Fruit fly (Drosophila melanogaster): ENCODE data around the gene CG45095.
"Not testable (repeated sequence)": the region's sequence is repeated elsewhere in the genome, so short reads cannot be mapped to it uniquely, and the experiment has no call there.

CG45095 gene

DNA sequence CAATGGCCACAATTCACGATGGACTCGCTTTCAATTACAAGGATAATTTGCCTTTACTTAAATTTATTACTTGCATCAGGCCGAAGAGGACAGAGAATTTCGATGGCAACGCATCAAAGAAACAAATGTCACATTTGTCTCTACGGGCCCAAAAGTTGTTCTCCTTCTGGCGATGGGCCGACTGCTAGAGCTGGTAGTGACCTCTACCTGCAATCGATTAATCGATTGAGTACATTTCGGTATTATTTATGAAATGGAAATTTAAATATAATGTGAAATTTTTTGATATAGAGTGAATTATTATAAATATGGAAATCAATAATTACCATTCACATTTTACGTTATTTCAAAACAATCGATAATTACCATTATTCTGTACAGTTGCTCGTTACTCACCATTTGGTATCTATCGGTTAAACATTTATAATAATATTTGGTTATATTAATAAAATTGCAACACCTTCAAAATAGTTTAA, 20.4 kb downstream of the CG45095 start, which contains the start of the genes CG31510 and TTLL5 (continued):
- TF ChIP-seq ap (GFP tag; IDR thresholded peaks at IDR 0.05): no peak
- TF ChIP-seq CG11093 (GFP tag; IDR thresholded peaks at IDR 0.05): no peak
- TF ChIP-seq Doc3 (GFP tag; IDR thresholded peaks at IDR 0.05; ENCODE audit: partially characterized antibody): peak; percentile 70
- no peak for TF ChIP-seq cas (GFP tag; IDR thresholded peaks at IDR 0.05)
- TF ChIP-seq schlank (tag; optimal IDR thresholded peaks at IDR 0.05): no peak
- TF ChIP-seq gsb-n (tag; optimal IDR thresholded peaks at IDR 0.05): no peak
- TF ChIP-seq CG6254 (GFP tag; optimal IDR thresholded peaks at IDR 0.05): no peak
- no peak for TF ChIP-seq Sin3A (optimal IDR thresholded peaks at IDR 0.05)
- peak; percentile 13 for TF ChIP-seq gcm (GFP tag; optimal IDR thresholded peaks at IDR 0.05)
- TF ChIP-seq fd96Cb (tag; optimal IDR thresholded peaks at IDR 0.05): no peak
- TF ChIP-seq hbn (GFP tag; IDR thresholded peaks at IDR 0.05; ENCODE audit: partially characterized antibody): peak; percentile 17
- no peak for TF ChIP-seq CG11504 (tag; optimal IDR thresholded peaks at IDR 0.05)
- TF ChIP-seq trh (GFP tag; optimal IDR thresholded peaks at IDR 0.05): no peak
- TF ChIP-seq Scr (GFP tag; IDR thresholded peaks at IDR 0.05; ENCODE audit: partially characterized antibody): no peak; the same call in 1 of the 2 replicates

- peak; percentile 88 for TF ChIP-seq vvl (GFP tag; IDR thresholded peaks at IDR 0.05)
- TF ChIP-seq nmo (GFP tag; optimal IDR thresholded peaks at IDR 0.05): peak; percentile 55
- TF ChIP-seq CG10321 (GFP tag; IDR thresholded peaks at IDR 0.05): peak; percentile 63
- TF ChIP-seq Vsx1 (GFP tag; optimal IDR thresholded peaks at IDR 0.05): peak; percentile 43
- TF ChIP-seq CG33213 (GFP tag; optimal IDR thresholded peaks at IDR 0.05): peak; percentile 29
- peak; percentile 43 for TF ChIP-seq CG14710 (tag; optimal IDR thresholded peaks at IDR 0.05)
- peak; percentile 65; the same call in 2 of the 3 replicates for TF ChIP-seq CG14050 (GFP tag; IDR thresholded peaks at IDR 0.05)
- TF ChIP-seq hb (GFP tag; IDR thresholded peaks at IDR 0.05; ENCODE audit: partially characterized antibody): peak; percentile 85
- TF ChIP-seq CG8089 (GFP tag; optimal IDR thresholded peaks at IDR 0.05): peak; percentile 21
- TF ChIP-seq CG7839 (tag; optimal IDR thresholded peaks at IDR 0.05): peak; percentile 35
- TF ChIP-seq hkb (optimal IDR thresholded peaks at IDR 0.05): not testable (repeated sequence)
- peak; percentile 61; the same call in 1 of the 2 replicates for TF ChIP-seq hkb (GFP tag; IDR thresholded peaks at IDR 0.05)
- TF ChIP-seq CG12391 (tag; optimal IDR thresholded peaks at IDR 0.05): peak; percentile 27
- TF ChIP-seq esg (GFP tag; conservative IDR thresholded peaks at IDR 0.05): peak; percentile 34; the same call in 1 of the 2 replicates
- peak; percentile 94 for TF ChIP-seq amos (GFP tag; IDR thresholded peaks at IDR 0.05; ENCODE audit: partially characterized antibody)
- peak; percentile 28 for TF ChIP-seq Adf1 (GFP tag; IDR thresholded peaks at IDR 0.05)
- TF ChIP-seq zen2 (GFP tag; IDR thresholded peaks at IDR 0.05; ENCODE audit: partially characterized antibody): peak; percentile 77; the same call in 2 of the 3 replicates
- TF ChIP-seq CG10543 (GFP tag; optimal IDR thresholded peaks at IDR 0.05): peak; percentile 5
- peak; percentile 85 for TF ChIP-seq H2.0 (GFP tag; IDR thresholded peaks at IDR 0.05)
- TF ChIP-seq CG34376 (GFP tag; optimal IDR thresholded peaks at IDR 0.05): peak; percentile 57
- peak; percentile 17 for TF ChIP-seq CG4328 (GFP tag; optimal IDR thresholded peaks at IDR 0.05)
- peak; percentile 71 for TF ChIP-seq CG3847 (GFP tag; IDR thresholded peaks at IDR 0.05)
- TF ChIP-seq Aef1 (GFP tag; IDR thresholded peaks at IDR 0.05): peak; percentile 65; the same call in 2 of the 3 replicates
- peak; percentile 62 for TF ChIP-seq CG3281 (GFP tag; optimal IDR thresholded peaks at IDR 0.05)
- TF ChIP-seq CG11696 (GFP tag; IDR thresholded peaks at IDR 0.05): peak; percentile 60; the same call in 1 of the 2 replicates
- TF ChIP-seq CkIIα-i1 (GFP tag; IDR thresholded peaks at IDR 0.05): peak; percentile 5; the same call in 1 of the 2 replicates
- TF ChIP-seq pfk (GFP tag; optimal IDR thresholded peaks at IDR 0.05): peak; percentile 29
- TF ChIP-seq CG7963 (GFP tag; IDR thresholded peaks at IDR 0.05; ENCODE audit: partially characterized antibody): peak; percentile 91
- peak; percentile 29 for TF ChIP-seq CG30403 (GFP tag; optimal IDR thresholded peaks at IDR 0.05)
- peak; percentile 15 for TF ChIP-seq sug (tag; optimal IDR thresholded peaks at IDR 0.05)
- TF ChIP-seq Fer1 (GFP tag; optimal IDR thresholded peaks at IDR 0.05): peak; percentile 13
- peak; percentile 93 for TF ChIP-seq CG11085 (GFP tag; IDR thresholded peaks at IDR 0.05)
- TF ChIP-seq Opbp (GFP tag; IDR thresholded peaks at IDR 0.05; ENCODE audit: partially characterized antibody): peak; percentile 95
- TF ChIP-seq wek (GFP tag; optimal IDR thresholded peaks at IDR 0.05): peak; percentile 22
- peak; percentile 46 for TF ChIP-seq CG15514 (GFP tag; optimal IDR thresholded peaks at IDR 0.05)
Observed at dm6 chr3R:25123262-25123661, 20.9 kb downstream of the CG45095 start, which contains the start of gene vig2. Gene vig2, plus strand, starts transcription at chr3R:25123373.

All from whole organism, embryonic.